Worm (Caenorhabditis elegans): Measurements from ENCODE around the gene C30G12.6.

- TF ChIP-seq nhr-76 (tag; optimal IDR thresholded peaks at IDR 0.05) (no peak), zip-8 (tag; optimal IDR thresholded peaks at IDR 0.05) (no peak), lsy-2 (tag; optimal IDR thresholded peaks at IDR 0.05) (no peak), unc-62 (GFP tag; optimal IDR thresholded peaks at IDR 0.05) (no peak), elt-3 (tag; optimal IDR thresholded peaks at IDR 0.05) (no peak), blmp-1 (tag; optimal IDR thresholded peaks at IDR 0.05) (no peak), nhr-12 (tag; optimal IDR thresholded peaks at IDR 0.05) (no peak), snpc-4 (tag; optimal IDR thresholded peaks at IDR 0.05) (no peak), sptf-1 (tag; optimal IDR thresholded peaks at IDR 0.05) (no peak), ceh-39 (tag; optimal IDR thresholded peaks at IDR 0.05) (no peak)
Measured at ce11 chrII:7251978-7252377, 43.8 kb downstream of the C30G12.6 start, which contains the start of the genes prx-13 and ada-2.
